Worm (Caenorhabditis elegans) whole organism, L4/young adult: ENCODE results near the gene C35D10.12.

ENCODE experiments used
- dao-5 ChIP-seq: sonication (generic microtip); optimal IDR thresholded peaks from 2 replicates; lab custom pipeline; 2016; ENCODE audit warnings: missing genotype, missing genetic modification characterization, moderate library complexity, missing compliant biosample characterization
- him-1 ChIP-seq: sonication (generic microtip); optimal IDR thresholded peaks from 2 replicates; lab custom pipeline; 2016; ENCODE audit warnings: missing genotype, missing genetic modification reagents, missing genetic modification characterization, missing compliant biosample characterization

- TF ChIP-seq dao-5 (tag; lab: Kevin White, UChicago) = no peak
- no peak for TF ChIP-seq him-1 (tag; lab: Kevin White, UChicago)
These were observed 5.9 kb downstream of the C35D10.12 start, which contains the start of the genes msd-4 and C35D10.3 for ce11 chrIII:4868643-4869042.
